Worm (Caenorhabditis elegans) whole organism, L2 larva: ENCODE results near the gene Y37D8A.8.

Source experiments
- C34F6.9 ChIP-seq: fragments of 150-350 bp; optimal IDR thresholded peaks from 2 replicates; lab custom pipeline; 2014; ENCODE audit warnings: missing biosample characterization, missing genetic modification characterization
- F13H6.1 ChIP-seq: sonication (generic microtip); optimal IDR thresholded peaks from 2 replicates; lab custom pipeline; 2016; ENCODE audit warnings: missing genetic modification characterization, missing compliant biosample characterization
- Y55F3AM.14 ChIP-seq: fragments of 200-800 bp; sonication (Bioruptor generic); optimal IDR thresholded peaks from 2 replicates; lab custom pipeline; 2018; ENCODE audit warnings: mild to moderate bottlenecking, missing genetic modification characterization, missing compliant biosample characterization
- ZK546.5 ChIP-seq: sonication (generic microtip); optimal IDR thresholded peaks from 2 replicates; lab custom pipeline; 2017; ENCODE audit warnings: missing biosample characterization, missing genetic modification characterization
- alr-1 ChIP-seq: fragments of 150-350 bp; optimal IDR thresholded peaks from 2 replicates; lab custom pipeline; 2014; ENCODE audit warnings: missing biosample characterization, missing genetic modification characterization
- aly-2 ChIP-seq: fragments of 150-350 bp; optimal IDR thresholded peaks from 2 replicates; lab custom pipeline; 2014; ENCODE audit warnings: missing biosample characterization, missing genetic modification characterization
- blmp-1 ChIP-seq: sonication (generic microtip); optimal IDR thresholded peaks from 2 replicates; lab custom pipeline; 2017; ENCODE audit warnings: missing genetic modification characterization, mild to moderate bottlenecking, missing compliant biosample characterization, antibody characterized with exemption, moderate library complexity; ENCODE audit not compliant: insufficient read depth
- ceh-82 ChIP-seq: fragments of 150-350 bp; optimal IDR thresholded peaks from 2 replicates; lab custom pipeline; 2014; ENCODE audit warnings: missing biosample characterization, missing genetic modification characterization
- crh-2 ChIP-seq: sonication (generic microtip); optimal IDR thresholded peaks from 2 replicates; lab custom pipeline; 2017; ENCODE audit warnings: missing biosample characterization, missing genetic modification characterization
- dmd-4 ChIP-seq: sonication (generic microtip); optimal IDR thresholded peaks from 2 replicates; lab custom pipeline; 2017; ENCODE audit warnings: missing biosample characterization, missing genetic modification characterization
- egl-27 ChIP-seq: sonication (generic microtip); optimal IDR thresholded peaks from 3 replicates; lab custom pipeline; 2017; ENCODE audit warnings: missing biosample characterization, missing genetic modification reagents, missing genetic modification characterization
- elt-1 ChIP-seq: fragments of 150-350 bp; optimal IDR thresholded peaks from 2 replicates; lab custom pipeline; 2014; ENCODE audit warnings: missing biosample characterization, missing genetic modification characterization
- lin-11 ChIP-seq: fragments of 150-350 bp; sonication (generic microtip); optimal IDR thresholded peaks from 2 replicates; lab custom pipeline; 2014; ENCODE audit warnings: missing biosample characterization, missing genetic modification characterization, inconsistent platforms, mixed read lengths
- lin-13 ChIP-seq: fragments of 150-350 bp; optimal IDR thresholded peaks from 2 replicates; lab custom pipeline; 2014; ENCODE audit warnings: missing biosample characterization, missing genetic modification reagents, missing genetic modification characterization
- lin-39 ChIP-seq: fragments of 150-350 bp; optimal IDR thresholded peaks from 2 replicates; lab custom pipeline; 2014; ENCODE audit warnings: missing biosample characterization, missing genetic modification reagents, missing genetic modification characterization
- lsy-2 ChIP-seq, 2 experiments: fragments of 150-350 bp in 1 of 2; sonication (generic microtip) in 1 of 2; optimal IDR thresholded peaks; 2 replicates each; lab custom pipeline; 2014 to 2017; ENCODE audit warnings: missing biosample characterization in 2 of 2, missing genetic modification characterization in 2 of 2
- mab-5 ChIP-seq: fragments of 150-350 bp; optimal IDR thresholded peaks from 2 replicates; lab custom pipeline; 2014; ENCODE audit warnings: missing biosample characterization, missing genetic modification characterization
- mbf-1 ChIP-seq: sonication (generic microtip); optimal IDR thresholded peaks from 2 replicates; lab custom pipeline; 2017; ENCODE audit warnings: missing biosample characterization, missing genetic modification characterization
- mdl-1 ChIP-seq, 2 experiments: fragments of 150-350 bp in 1 of 2; sonication (generic microtip) in 1 of 2; optimal IDR thresholded peaks; 2 replicates each; lab custom pipeline; 2017; ENCODE audit warnings: missing biosample characterization in 2 of 2, missing genetic modification characterization in 2 of 2
- nhr-10 ChIP-seq: sonication (generic microtip); optimal IDR thresholded peaks from 2 replicates; lab custom pipeline; 2017; ENCODE audit warnings: missing biosample characterization, missing genetic modification characterization
- nhr-11 ChIP-seq: fragments of 150-350 bp; optimal IDR thresholded peaks from 2 replicates; lab custom pipeline; 2014; ENCODE audit warnings: missing biosample characterization, missing genetic modification characterization
- nhr-12 ChIP-seq: fragments of 150-350 bp; optimal IDR thresholded peaks from 2 replicates; lab custom pipeline; 2014; ENCODE audit warnings: missing biosample characterization, missing genetic modification characterization
- nhr-129 ChIP-seq: fragments of 150-350 bp; optimal IDR thresholded peaks from 2 replicates; lab custom pipeline; 2014; ENCODE audit warnings: missing biosample characterization, missing genetic modification characterization
- nhr-21 ChIP-seq: fragments of 150-350 bp; optimal IDR thresholded peaks from 2 replicates; lab custom pipeline; 2014; ENCODE audit warnings: missing biosample characterization, missing genetic modification characterization
- nhr-23 ChIP-seq: fragments of 150-350 bp; optimal IDR thresholded peaks from 2 replicates; lab custom pipeline; 2014; ENCODE audit warnings: missing biosample characterization, missing genetic modification reagents, missing genetic modification characterization
- nhr-237 ChIP-seq: fragments of 150-350 bp; optimal IDR thresholded peaks from 2 replicates; lab custom pipeline; 2014; ENCODE audit warnings: missing biosample characterization, missing genetic modification characterization
- nhr-25 ChIP-seq: fragments of 150-350 bp; sonication (generic microtip); optimal IDR thresholded peaks from 3 replicates; lab custom pipeline; 2014; ENCODE audit warnings: missing biosample characterization, missing genetic modification characterization
- nhr-6 ChIP-seq: fragments of 150-350 bp; optimal IDR thresholded peaks from 2 replicates; lab custom pipeline; 2014; ENCODE audit warnings: missing biosample characterization, missing genetic modification characterization
- nhr-77 ChIP-seq: fragments of 150-350 bp; optimal IDR thresholded peaks from 2 replicates; lab custom pipeline; 2014; ENCODE audit warnings: missing biosample characterization, missing genetic modification characterization
- peb-1 ChIP-seq: fragments of 150-350 bp; optimal IDR thresholded peaks from 2 replicates; lab custom pipeline; 2014; ENCODE audit warnings: missing biosample characterization, missing genetic modification characterization
- sem-4 ChIP-seq: fragments of 150-350 bp; optimal IDR thresholded peaks from 2 replicates; lab custom pipeline; 2014; ENCODE audit warnings: missing biosample characterization, missing genetic modification reagents, missing genetic modification characterization
- skn-1 ChIP-seq: sonication (generic microtip); optimal IDR thresholded peaks from 2 replicates; lab custom pipeline; 2017; ENCODE audit warnings: missing biosample characterization, missing genetic modification characterization
- sma-3 ChIP-seq: sonication (generic microtip); optimal IDR thresholded peaks from 2 replicates; lab custom pipeline; 2016; ENCODE audit warnings: missing genetic modification reagents, missing genetic modification characterization, missing compliant biosample characterization
- snpc-4 ChIP-seq: fragments of 150-350 bp; optimal IDR thresholded peaks from 2 replicates; lab custom pipeline; 2014; ENCODE audit warnings: missing biosample characterization, missing genetic modification characterization
- unc-39 ChIP-seq: fragments of 150-350 bp; optimal IDR thresholded peaks from 2 replicates; lab custom pipeline; 2014; ENCODE audit warnings: missing biosample characterization, missing genetic modification characterization
- unc-55 ChIP-seq: fragments of 150-350 bp; sonication (generic microtip); optimal IDR thresholded peaks from 3 replicates; lab custom pipeline; 2014; ENCODE audit warnings: missing biosample characterization, missing genetic modification reagents, missing genetic modification characterization
- zag-1 ChIP-seq: fragments of 150-350 bp; optimal IDR thresholded peaks from 2 replicates; lab custom pipeline; 2014; ENCODE audit warnings: missing biosample characterization, missing genetic modification characterization
- ztf-1 ChIP-seq: fragments of 200-800 bp; sonication (Bioruptor generic); conservative IDR thresholded peaks from 2 replicates; pipeline ENCODE4 v1.3.6; 2022; ENCODE audit warnings: missing genetic modification characterization, missing compliant biosample characterization
- ztf-11 ChIP-seq: sonication (generic microtip); optimal IDR thresholded peaks from 2 replicates; lab custom pipeline; 2017; ENCODE audit warnings: missing biosample characterization, missing genetic modification characterization
- ztf-4 ChIP-seq: fragments of 150-350 bp; optimal IDR thresholded peaks from 2 replicates; lab custom pipeline; 2014; ENCODE audit warnings: missing biosample characterization, missing genetic modification characterization

The Y37D8A.8 gene

ce11 chrIII:12891580-12891979, 26.8 kb downstream of the Y37D8A.8 start, which contains the start of the genes Y37D8A.29 and unc-71:
Gene Y37D8A.29 (minus strand): TSS chrIII:12891680.
Gene unc-71 (minus strand): TSS chrIII:12891738.
- no peak for TF ChIP-seq dmd-4
- TF ChIP-seq blmp-1 (tag; lab: Kevin White, UChicago) = no peak
- no peak for TF ChIP-seq Y55F3AM.14 (GFP tag; lab: Kevin White, UChicago)
- TF ChIP-seq nhr-129 (tag; lab: Kevin White, UChicago) = no peak
- no peak for TF ChIP-seq nhr-6 (tag; lab: Kevin White, UChicago)
- TF ChIP-seq nhr-21 (tag; lab: Kevin White, UChicago) = no peak
- TF ChIP-seq ztf-11 = no peak
- no peak for TF ChIP-seq nhr-11 (tag; lab: Kevin White, UChicago)
- no peak for TF ChIP-seq snpc-4 (tag; lab: Kevin White, UChicago)
- TF ChIP-seq nhr-12 (tag; lab: Kevin White, UChicago) = no peak
- no peak for TF ChIP-seq aly-2 (tag; lab: Kevin White, UChicago)
- no peak for TF ChIP-seq mdl-1 (tag; optimal IDR thresholded peaks at IDR 0.05; lab: Kevin White, UChicago)
- TF ChIP-seq F13H6.1 = no peak
- no peak for TF ChIP-seq egl-27 (tag; lab: Kevin White, UChicago)
- TF ChIP-seq lin-11 (tag; lab: Kevin White, UChicago) = no peak
- TF ChIP-seq sma-3 (GFP tag; lab: Kevin White, UChicago) = no peak
- TF ChIP-seq peb-1 (tag; lab: Kevin White, UChicago) = no peak

DNA sequence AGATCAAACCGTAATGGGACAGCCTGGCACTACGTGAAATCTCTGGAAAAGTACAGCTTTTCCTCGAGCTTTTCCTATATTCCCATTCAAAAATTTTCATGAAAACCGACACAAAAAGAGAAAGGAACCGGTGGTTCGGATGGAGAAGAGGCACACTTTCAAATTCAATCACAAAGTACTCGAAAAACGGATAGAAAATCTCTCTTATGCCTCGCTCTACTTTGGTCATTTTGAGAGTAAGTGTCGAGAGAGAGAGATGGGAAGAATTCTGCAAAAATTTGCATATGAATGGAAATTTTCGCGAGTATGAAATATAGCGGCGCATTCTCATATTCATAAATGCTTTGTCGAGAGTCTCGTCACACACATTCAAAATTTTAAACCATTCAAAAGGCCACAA, 28.0 kb downstream of the Y37D8A.8 start:
- TF ChIP-seq snpc-4 (tag; lab: Kevin White, UChicago) (no peak), alr-1 (tag; lab: Kevin White, UChicago) (no peak), nhr-23 (tag; lab: Kevin White, UChicago) (no peak), nhr-25 (no peak), elt-1 (no peak), blmp-1 (tag; lab: Kevin White, UChicago) (no peak), lsy-2 (tag; optimal IDR thresholded peaks at IDR 0.05; lab: Kevin White, UChicago) (no peak), nhr-12 (tag; lab: Kevin White, UChicago) (no peak), nhr-6 (tag; lab: Kevin White, UChicago) (no peak), nhr-11 (tag; lab: Kevin White, UChicago) (no peak), sma-3 (GFP tag; lab: Kevin White, UChicago) (no peak), lin-39 (no peak), ztf-1 (GFP tag; lab: Robert Waterston, UW) (no peak), nhr-21 (tag; lab: Kevin White, UChicago) (no peak), unc-39 (tag; lab: Kevin White, UChicago) (no peak), unc-55 (GFP tag; lab: Kevin White, UChicago) (no peak)

DNA sequence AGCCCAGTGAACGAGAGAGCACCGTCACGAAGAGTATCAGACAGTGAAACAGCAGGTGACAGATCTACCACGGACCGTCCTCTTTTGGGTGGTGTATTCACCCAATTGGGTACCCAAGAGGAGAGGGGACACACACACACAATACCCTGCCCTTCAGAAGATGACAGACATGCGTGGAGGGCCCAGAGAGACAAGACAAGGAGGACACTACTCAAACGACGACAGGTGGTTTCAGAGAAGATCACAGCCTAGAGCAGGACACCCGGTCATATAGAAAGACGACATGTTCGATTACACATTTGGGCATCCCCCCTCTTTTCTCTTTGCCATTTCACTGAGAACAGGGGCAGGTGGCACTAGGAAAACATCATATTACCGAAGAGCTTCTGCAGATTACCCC, 29.5 kb downstream of the Y37D8A.8 start:
- TF ChIP-seq lsy-2 (tag; optimal IDR thresholded peaks at IDR 0.05; lab: Kevin White, UChicago) (no peak), dmd-4 (no peak), nhr-10 (tag; lab: Kevin White, UChicago) (no peak), sem-4 (no peak), aly-2 (tag; lab: Kevin White, UChicago) (no peak), unc-55 (GFP tag; lab: Kevin White, UChicago) (no peak), mbf-1 (no peak), ZK546.5 (tag; lab: Kevin White, UChicago) (no peak), Y55F3AM.14 (GFP tag; lab: Kevin White, UChicago) (no peak), nhr-25 (no peak), nhr-6 (tag; lab: Kevin White, UChicago) (no peak)

ce11 chrIII:12904052-12904451, 39.3 kb downstream of the Y37D8A.8 start:
- TF ChIP-seq lin-39 (no peak), nhr-237 (tag; lab: Kevin White, UChicago) (no peak), Y55F3AM.14 (GFP tag; lab: Kevin White, UChicago) (no peak), aly-2 (tag; lab: Kevin White, UChicago) (no peak), mab-5 (tag; lab: Kevin White, UChicago) (peak; percentile 76)

ce11 chrIII:12904987-12905541, 40.3 kb downstream of the Y37D8A.8 start, which contains the start of gene cox-5A:
Gene cox-5A (plus strand): TSS chrIII:12905491.
- TF ChIP-seq C34F6.9 (tag; lab: Kevin White, UChicago) = peak; percentile 100
- peak; percentile 87 for TF ChIP-seq skn-1 (tag; lab: Kevin White, UChicago)
- peak; percentile 97 for TF ChIP-seq egl-27 (tag; lab: Kevin White, UChicago)
- TF ChIP-seq nhr-21 (tag; lab: Kevin White, UChicago) = peak; percentile 99
- TF ChIP-seq nhr-77 (tag; lab: Kevin White, UChicago) = peak; percentile 90
- TF ChIP-seq lin-13 = peak; percentile 99
- no peak for TF ChIP-seq lin-39
- peak; percentile 96 for TF ChIP-seq zag-1 (tag; lab: Kevin White, UChicago)
- TF ChIP-seq ZK546.5 (tag; lab: Kevin White, UChicago) = peak; percentile 88
- peak; percentile 99 for TF ChIP-seq nhr-25
- TF ChIP-seq crh-2 = peak; percentile 99
- no peak for TF ChIP-seq nhr-23 (tag; lab: Kevin White, UChicago)
- TF ChIP-seq F13H6.1 = peak; percentile 99
- TF ChIP-seq nhr-6 (tag; lab: Kevin White, UChicago) = peak; percentile 99
- peak; percentile 98 for TF ChIP-seq mab-5 (tag; lab: Kevin White, UChicago)
- peak; percentile 82 to 92 for TF ChIP-seq mdl-1 (tag; optimal IDR thresholded peaks at IDR 0.05; lab: Kevin White, UChicago)
- peak; percentile 97; the same call in 1 of the 2 replicates for TF ChIP-seq ztf-1 (GFP tag; lab: Robert Waterston, UW)
- TF ChIP-seq aly-2 (tag; lab: Kevin White, UChicago) = peak; percentile 62
- TF ChIP-seq alr-1 (tag; lab: Kevin White, UChicago) = no peak
- TF ChIP-seq sma-3 (GFP tag; lab: Kevin White, UChicago) = peak; percentile 100
- TF ChIP-seq peb-1 (tag; lab: Kevin White, UChicago) = no peak
- TF ChIP-seq ztf-4 = peak; percentile 99
- TF ChIP-seq blmp-1 (tag; lab: Kevin White, UChicago) = peak; percentile 89
- peak; percentile 94 for TF ChIP-seq ceh-82 (tag; lab: Kevin White, UChicago)
- no peak for TF ChIP-seq nhr-11 (tag; lab: Kevin White, UChicago)
- TF ChIP-seq unc-39 (tag; lab: Kevin White, UChicago) = no peak
